Worm (Caenorhabditis elegans) whole organism, early embryonic: ENCODE measurements around the gene skr-20.

Experiments used
- B0310.2 ChIP-seq: sonication (generic microtip); optimal IDR thresholded peaks from 2 replicates; lab custom pipeline; 2016; ENCODE audit warnings: mild to moderate bottlenecking, missing genetic modification characterization, missing compliant biosample characterization
- F13C5.2 ChIP-seq: sonication (generic microtip); optimal IDR thresholded peaks from 2 replicates; lab custom pipeline; 2017; ENCODE audit warnings: mild to moderate bottlenecking, missing genetic modification characterization, inconsistent platforms, missing compliant biosample characterization
- ceh-36 ChIP-seq: sonication (generic microtip); optimal IDR thresholded peaks from 2 replicates; lab custom pipeline; 2016; ENCODE audit warnings: missing genetic modification characterization, inconsistent platforms, missing compliant biosample characterization
- flt-1 ChIP-seq: fragments of 200-800 bp; sonication (Bioruptor generic); IDR thresholded peaks from 2 replicates; pipeline ENCODE4 v1.3.6; 2022; ENCODE audit warnings: missing genetic modification characterization, missing compliant biosample characterization
- hmg-4 ChIP-seq: fragments of 200-800 bp; sonication (Bioruptor generic); optimal IDR thresholded peaks from 2 replicates; lab custom pipeline; 2018; ENCODE audit warnings: mild to moderate bottlenecking, missing genetic modification characterization, missing compliant biosample characterization

- TF ChIP-seq flt-1: no peak
- no peak for TF ChIP-seq B0310.2 (tag; lab: Kevin White, UChicago)
- no peak for TF ChIP-seq F13C5.2
- no peak for TF ChIP-seq hmg-4 (GFP tag; lab: Kevin White, UChicago)
- no peak for TF ChIP-seq ceh-36 (tag; lab: Kevin White, UChicago)
Measured at ce11 chrX:13251914-13252434, 28.6 kb upstream of the skr-20 start, which contains the start of gene nhr-32.
